Fruit fly (Drosophila melanogaster) whole organism, embryonic: Measurements from ENCODE around the gene mRpL4.

Experiments used
- Atf3 ChIP-seq: fragments of 200-800 bp; sonication (Bioruptor generic); optimal IDR thresholded peaks from 3 replicates; lab custom pipeline; 2016; ENCODE audit warnings: missing biosample characterization, missing genetic modification characterization
- CG12769 ChIP-seq: fragments of 200-800 bp; sonication (Bioruptor generic); optimal IDR thresholded peaks from 2 replicates; lab custom pipeline; 2019; ENCODE audit warnings: missing biosample characterization, mild to moderate bottlenecking, missing genetic modification characterization, moderate library complexity
- CG14441 ChIP-seq: fragments of 200-800 bp; sonication (Bioruptor generic); IDR thresholded peaks from 2 replicates; pipeline ENCODE4 v1.3.6; 2022; ENCODE audit warnings: missing biosample characterization, missing genetic modification characterization
- CG14965 ChIP-seq: fragments of 200-800 bp; sonication (Bioruptor generic); optimal IDR thresholded peaks from 2 replicates; lab custom pipeline; 2016; ENCODE audit warnings: missing biosample characterization, missing genetic modification characterization, borderline replicate concordance
- CG15011 ChIP-seq: fragments of 200-800 bp; sonication (Bioruptor generic); optimal IDR thresholded peaks from 3 replicates; lab custom pipeline; 2018; ENCODE audit warnings: missing biosample characterization, mild to moderate bottlenecking, missing genetic modification characterization
- CG15073 ChIP-seq: fragments of 200-800 bp; sonication (Bioruptor generic); optimal IDR thresholded peaks from 2 replicates; lab custom pipeline; 2016; ENCODE audit warnings: missing biosample characterization, missing genetic modification characterization
- CG16863 ChIP-seq: fragments of 200-800 bp; sonication (Bioruptor generic); optimal IDR thresholded peaks from 3 replicates; lab custom pipeline; 2016; ENCODE audit warnings: missing biosample characterization, missing genetic modification characterization
- CG2712 ChIP-seq: fragments of 200-800 bp; optimal IDR thresholded peaks from 3 replicates; lab custom pipeline; 2019; ENCODE audit warnings: missing biosample characterization, mild to moderate bottlenecking, missing genetic modification characterization, moderate library complexity
- CG3726 ChIP-seq: fragments of 200-800 bp; sonication (Bioruptor generic); IDR thresholded peaks from 3 replicates; pipeline ENCODE4, ENCODE4 v1.3.6; 2022; ENCODE audit warnings: missing biosample characterization, missing genetic modification characterization
- CG4282 ChIP-seq: fragments of 200-800 bp; sonication (Bioruptor generic); optimal IDR thresholded peaks from 2 replicates; lab custom pipeline; 2016; ENCODE audit warnings: missing biosample characterization, missing genetic modification characterization
- CG4617 ChIP-seq: fragments of 200-800 bp; sonication (Bioruptor generic); optimal IDR thresholded peaks from 3 replicates; lab custom pipeline; 2016; ENCODE audit warnings: missing biosample characterization, missing genetic modification characterization, borderline replicate concordance
- CG5245 ChIP-seq: fragments of 200-800 bp; sonication (Bioruptor generic); optimal IDR thresholded peaks from 3 replicates; lab custom pipeline; 2016; ENCODE audit warnings: missing biosample characterization, missing genetic modification characterization
- CG6765 ChIP-seq: fragments of 200-800 bp; sonication (Bioruptor generic); optimal IDR thresholded peaks from 3 replicates; lab custom pipeline; 2017; ENCODE audit warnings: missing biosample characterization, mild to moderate bottlenecking, missing genetic modification characterization
- CG6854 ChIP-seq: fragments of 200-800 bp; sonication (Bioruptor generic); optimal IDR thresholded peaks from 3 replicates; lab custom pipeline; 2017; ENCODE audit warnings: missing biosample characterization, mild to moderate bottlenecking, missing genetic modification characterization
- CG7839 ChIP-seq: fragments of 200-800 bp; sonication (Bioruptor generic); optimal IDR thresholded peaks from 3 replicates; lab custom pipeline; 2018; ENCODE audit warnings: missing biosample characterization, mild to moderate bottlenecking, missing genetic modification characterization, moderate library complexity
- CkIIα-i1 ChIP-seq: fragments of 200-800 bp; sonication (Bioruptor generic); IDR thresholded peaks from 2 replicates; pipeline ENCODE4 v1.3.6; 2022; ENCODE audit warnings: missing biosample characterization, missing genetic modification characterization
- CoRest ChIP-seq: fragments of 200-800 bp; sonication (Bioruptor generic); optimal IDR thresholded peaks from 3 replicates; lab custom pipeline; 2018; ENCODE audit warnings: missing biosample characterization, mild to moderate bottlenecking, missing genetic modification characterization, moderate library complexity
- Dip3 ChIP-seq: fragments of 200-800 bp; sonication (Bioruptor generic); optimal IDR thresholded peaks from 3 replicates; lab custom pipeline; 2016; ENCODE audit warnings: missing biosample characterization, missing genetic modification characterization
- Eip74EF ChIP-seq, 2 experiments: fragments of 200-800 bp in 1 of 2; fragments of >200 bp in 1 of 2; sonication (Bioruptor generic) in 1 of 2; optimal IDR thresholded peaks; 2 replicates each; lab custom pipeline; 2017 to 2019; ENCODE audit warnings: missing biosample characterization in 2 of 2, missing genetic modification characterization in 2 of 2, mild to moderate bottlenecking in 1 of 2, moderate library complexity in 1 of 2
- Fer3 ChIP-seq: fragments of 200-800 bp; sonication (Bioruptor generic); optimal IDR thresholded peaks from 2 replicates; lab custom pipeline; 2018; ENCODE audit warnings: missing biosample characterization, mild to moderate bottlenecking, missing genetic modification characterization, moderate library complexity
- HLH3B ChIP-seq: fragments of 200-800 bp; sonication (Bioruptor generic); IDR thresholded peaks from 2 replicates; pipeline ENCODE4 v1.3.6; 2022; ENCODE audit warnings: missing biosample characterization, missing genetic modification characterization
- Lpt ChIP-seq: fragments of >200 bp; optimal IDR thresholded peaks from 2 replicates; lab custom pipeline; 2018; ENCODE audit warnings: missing biosample characterization, missing genetic modification characterization
- Opbp ChIP-seq: fragments of 200-800 bp; sonication (Bioruptor generic); IDR thresholded peaks from 3 replicates; pipeline ENCODE4 v1.3.6; 2022; ENCODE audit warnings: missing biosample characterization, missing genetic modification characterization; ENCODE audit not compliant: partially characterized antibody
- Xrp1 ChIP-seq: fragments of 200-800 bp; sonication (Bioruptor generic); IDR thresholded peaks from 2 replicates; pipeline ENCODE4 v1.3.6; 2022; ENCODE audit warnings: missing biosample characterization, missing genetic modification characterization
- aop ChIP-seq: fragments of 200-800 bp; sonication (Bioruptor generic); IDR thresholded peaks from 2 replicates; pipeline ENCODE4 v1.3.6; 2022; ENCODE audit warnings: missing biosample characterization, missing genetic modification characterization
- bbx ChIP-seq: fragments of 200-800 bp; sonication (Bioruptor generic); IDR thresholded peaks from 2 replicates; pipeline ENCODE4 v1.3.6; 2022; ENCODE audit warnings: missing biosample characterization, missing genetic modification characterization; ENCODE audit not compliant: partially characterized antibody
- bowl ChIP-seq: fragments of 200-800 bp; sonication (Bioruptor generic); IDR thresholded peaks from 2 replicates; pipeline ENCODE4 v1.3.6; 2022; ENCODE audit warnings: missing biosample characterization, missing genetic modification characterization
- cad ChIP-seq: fragments of >200 bp; optimal IDR thresholded peaks from 2 replicates; lab custom pipeline; 2017; ENCODE audit warnings: missing biosample characterization, missing genetic modification characterization
- caup ChIP-seq: fragments of 200-800 bp; sonication (Bioruptor generic); optimal IDR thresholded peaks from 3 replicates; lab custom pipeline; 2017; ENCODE audit warnings: missing biosample characterization, mild to moderate bottlenecking, missing genetic modification characterization, moderate library complexity; ENCODE audit not compliant: severe bottlenecking
- da ChIP-seq: fragments of 200-800 bp; sonication (Bioruptor generic); optimal IDR thresholded peaks from 2 replicates; lab custom pipeline; 2016; ENCODE audit warnings: missing biosample characterization, missing genetic modification characterization
- dan ChIP-seq: fragments of 200-800 bp; sonication (Bioruptor generic); IDR thresholded peaks from 2 replicates; pipeline ENCODE4 v1.3.6; 2022; ENCODE audit warnings: missing biosample characterization, missing genetic modification characterization
- esg ChIP-seq: fragments of 200-800 bp; sonication (Bioruptor generic); conservative IDR thresholded peaks from 2 replicates; pipeline ENCODE4 v1.3.6; 2022; ENCODE audit warnings: missing biosample characterization, missing genetic modification characterization
- gcm ChIP-seq: fragments of 200-800 bp; sonication (Bioruptor generic); optimal IDR thresholded peaks from 2 replicates; lab custom pipeline; 2019; ENCODE audit warnings: missing biosample characterization, mild to moderate bottlenecking, missing genetic modification characterization, moderate library complexity
- gsb ChIP-seq: fragments of 200-800 bp; sonication (Bioruptor generic); IDR thresholded peaks from 2 replicates; pipeline ENCODE4 v1.3.6; 2022; ENCODE audit warnings: missing biosample characterization, missing genetic modification characterization
- gsb-n ChIP-seq: fragments of 200-800 bp; sonication (Bioruptor generic); optimal IDR thresholded peaks from 3 replicates; lab custom pipeline; 2018; ENCODE audit warnings: missing biosample characterization, mild to moderate bottlenecking, missing genetic modification characterization
- insv ChIP-seq, 2 experiments: fragments of 200-800 bp; sonication (Bioruptor generic); optimal IDR thresholded peaks; 3 replicates each; lab custom pipeline; 2016 to 2018; ENCODE audit warnings: missing biosample characterization in 2 of 2, missing genetic modification characterization in 2 of 2
- klu ChIP-seq: fragments of 200-800 bp; sonication (Bioruptor generic); IDR thresholded peaks from 2 replicates; pipeline ENCODE4 v1.3.6; 2022; ENCODE audit warnings: missing biosample characterization, missing genetic modification characterization
- luna ChIP-seq: fragments of 200-800 bp; sonication (Bioruptor generic); optimal IDR thresholded peaks from 2 replicates; lab custom pipeline; 2016; ENCODE audit warnings: missing biosample characterization, missing genetic modification characterization
- nom ChIP-seq: fragments of 200-800 bp; sonication (Bioruptor generic); optimal IDR thresholded peaks from 2 replicates; lab custom pipeline; 2017; ENCODE audit warnings: missing biosample characterization, missing genetic modification characterization, mild to moderate bottlenecking, moderate library complexity, missing genetic modification reagents
- pan ChIP-seq, 4 experiments: fragments of >200 bp in 3 of 4; fragments of 200-800 bp in 1 of 4; sonication (Bioruptor generic) in 1 of 4; optimal IDR thresholded peaks in 3 of 4; IDR thresholded peaks in 1 of 4; 2 replicates each; pipeline versions ENCODE4 v1.3.6 to Lab custom; 2017 to 2022; ENCODE audit warnings: missing biosample characterization in 2 of 4, missing genetic modification characterization in 2 of 4, mixed read lengths in 1 of 4
- pfk ChIP-seq: fragments of 200-800 bp; sonication (Bioruptor generic); optimal IDR thresholded peaks from 2 replicates; lab custom pipeline; 2018; ENCODE audit warnings: missing biosample characterization, mild to moderate bottlenecking, missing genetic modification characterization, moderate library complexity
- pros ChIP-seq: fragments of 200-800 bp; sonication (Bioruptor generic); optimal IDR thresholded peaks from 3 replicates; lab custom pipeline; 2019; ENCODE audit warnings: missing biosample characterization, mild to moderate bottlenecking, missing genetic modification characterization, moderate library complexity
- repo ChIP-seq: fragments of 200-800 bp; sonication (Bioruptor generic); optimal IDR thresholded peaks from 2 replicates; lab custom pipeline; 2016; ENCODE audit warnings: missing biosample characterization, missing genetic modification characterization
- slou ChIP-seq: fragments of 200-800 bp; sonication (Bioruptor generic); optimal IDR thresholded peaks from 3 replicates; lab custom pipeline; 2016; ENCODE audit warnings: missing biosample characterization, missing genetic modification characterization
- slp2 ChIP-seq: fragments of 200-800 bp; sonication (Bioruptor generic); optimal IDR thresholded peaks from 2 replicates; lab custom pipeline; 2016; ENCODE audit warnings: missing biosample characterization, missing genetic modification characterization
- sna ChIP-seq: fragments of 200-800 bp; sonication (Bioruptor generic); IDR thresholded peaks from 2 replicates; pipeline ENCODE4 v1.3.6; 2022; ENCODE audit warnings: missing biosample characterization, missing genetic modification characterization; ENCODE audit not compliant: partially characterized antibody
- so ChIP-seq: fragments of 200-800 bp; sonication (Bioruptor generic); IDR thresholded peaks from 3 replicates; pipeline ENCODE4 v1.3.6; 2022; ENCODE audit warnings: missing biosample characterization, missing genetic modification characterization
- sob ChIP-seq: fragments of 200-800 bp; sonication (Bioruptor generic); IDR thresholded peaks from 2 replicates; pipeline ENCODE4 v1.3.6; 2022; ENCODE audit warnings: missing biosample characterization, missing genetic modification characterization
- stwl ChIP-seq: fragments of 200-800 bp; sonication (Bioruptor generic); optimal IDR thresholded peaks from 3 replicates; lab custom pipeline; 2018; ENCODE audit warnings: missing biosample characterization, mild to moderate bottlenecking, missing genetic modification characterization, moderate library complexity

mRpL4 gene

DNA sequence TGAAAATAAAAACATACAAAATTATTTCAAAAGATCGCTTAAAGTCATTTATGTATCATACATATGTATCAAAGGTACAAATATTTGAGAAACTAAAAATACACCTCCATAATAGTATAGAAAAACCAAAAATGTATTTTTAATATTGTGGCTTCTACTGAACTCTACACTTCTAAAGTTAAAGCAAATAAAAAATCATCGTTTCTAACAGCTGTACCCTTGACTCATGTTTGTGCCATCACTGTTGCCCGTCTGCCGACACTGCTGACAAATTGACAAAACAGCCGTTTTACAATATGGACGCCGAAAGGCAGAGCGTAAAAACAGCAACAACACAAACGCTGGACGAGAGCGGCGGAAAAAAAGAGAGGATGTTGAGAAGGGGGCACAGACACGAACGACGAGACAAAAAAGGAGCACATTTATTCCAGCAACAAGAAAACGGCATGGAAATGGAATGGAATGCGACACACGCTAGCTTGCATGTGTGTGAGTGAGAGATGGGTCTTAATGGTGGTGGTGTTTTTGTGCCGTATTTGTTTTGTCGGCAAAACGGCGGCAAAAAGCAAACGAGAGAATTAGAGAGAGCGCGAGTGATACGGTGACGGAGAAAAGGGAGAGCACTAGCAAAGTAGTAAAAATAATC, 42.4 kb downstream of the mRpL4 start (continued):
- TF ChIP-seq CG4617 (peak; percentile 2), gsb-n (tag; lab: Kevin White, UChicago) (peak; percentile 61), CG15011 (GFP tag; lab: Kevin White, UChicago) (peak; percentile 81), pros (GFP tag; lab: Kevin White, UChicago) (peak; percentile 79), slp2 (GFP tag; lab: Kevin White, UChicago) (peak; percentile 52), stwl (tag; lab: Kevin White, UChicago) (no peak), Xrp1 (no peak), CG2712 (tag; lab: Kevin White, UChicago) (peak; percentile 90), gcm (GFP tag; lab: Kevin White, UChicago) (peak; percentile 78), da (peak; percentile 26), nom (GFP tag; lab: Kevin White, UChicago) (peak; percentile 67), HLH3B (GFP tag; lab: Robert Waterston, UW) (no peak), CG16863 (GFP tag; lab: Kevin White, UChicago) (peak; percentile 73), CG6854 (peak; percentile 64), CkIIα-i1 (GFP tag; lab: Robert Waterston, UW) (no peak), klu (no peak), sna (GFP tag; lab: Robert Waterston, UW) (no peak), pfk (GFP tag; lab: Kevin White, UChicago) (peak; percentile 97), CG14441 (no peak), CoRest (tag; lab: Kevin White, UChicago) (peak; percentile 80), cad (GFP tag; lab: Kevin White, UChicago) (no peak), pan (optimal IDR thresholded peaks at IDR 0.05; lab: Kevin White, UChicago) (no peak), pan (GFP tag; optimal IDR thresholded peaks at IDR 0.05 in 1 of 2, IDR thresholded peaks at IDR 0.05 in 1 of 2) (no peak), sob (GFP tag; lab: Robert Waterston, UW) (no peak), gsb (GFP tag; lab: Robert Waterston, UW) (no peak), slou (peak; percentile 32), Atf3 (GFP tag; lab: Kevin White, UChicago) (peak; percentile 85), dan (GFP tag; lab: Robert Waterston, UW) (no peak), CG4282 (GFP tag; lab: Kevin White, UChicago) (peak; percentile 58), aop (GFP tag; lab: Robert Waterston, UW) (no peak), CG14965 (GFP tag; lab: Kevin White, UChicago) (no peak), Opbp (GFP tag; lab: Robert Waterston, UW) (no peak), CG15073 (GFP tag; lab: Kevin White, UChicago) (peak; percentile 98), CG5245 (GFP tag; lab: Kevin White, UChicago) (peak; percentile 51), repo (GFP tag; lab: Kevin White, UChicago) (peak; percentile 32), CG12769 (tag; lab: Kevin White, UChicago) (peak; percentile 73), caup (GFP tag; lab: Kevin White, UChicago) (peak; percentile 85), esg (no peak), Fer3 (tag; lab: Kevin White, UChicago) (peak; percentile 87), Dip3 (peak; percentile 83), bowl (GFP tag; lab: Robert Waterston, UW) (no peak), luna (no peak), Lpt (GFP tag; lab: Kevin White, UChicago) (no peak), CG3726 (no peak), bbx (GFP tag; lab: Robert Waterston, UW) (no peak), insv (GFP tag; optimal IDR thresholded peaks at IDR 0.05; lab: Kevin White, UChicago) (no peak), so (GFP tag; lab: Robert Waterston, UW) (no peak), CG7839 (tag; lab: Kevin White, UChicago) (peak; percentile 87), Eip74EF (GFP tag; optimal IDR thresholded peaks at IDR 0.05; lab: Kevin White, UChicago) (peak in 1 of 2 experiments; percentile 66), CG6765 (GFP tag; lab: Kevin White, UChicago) (peak; percentile 81)
